Worm (Caenorhabditis elegans): ENCODE data around the gene lron-3.

The lron-3 gene

DNA sequence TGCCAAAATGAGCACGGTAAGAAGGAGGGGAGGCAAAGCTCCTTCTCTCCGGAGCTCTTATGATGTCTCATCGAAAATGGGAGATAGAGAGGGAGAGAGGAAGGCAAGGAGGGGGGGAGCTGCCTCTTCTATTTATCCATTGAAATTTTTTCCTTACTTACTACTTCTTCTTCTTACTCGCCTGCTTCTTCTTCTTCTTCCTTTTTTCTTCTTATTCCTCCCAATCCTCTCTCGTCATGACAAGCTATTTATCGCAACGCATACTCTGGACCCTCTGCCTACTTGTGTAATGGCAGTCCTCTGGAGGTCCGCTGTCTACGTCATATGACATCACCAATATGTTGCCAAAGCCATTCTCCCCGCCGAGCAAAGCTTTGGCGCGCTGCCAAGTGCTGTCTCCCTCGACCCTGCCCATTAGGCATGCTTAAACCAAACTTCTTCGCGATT lies 22.5 kb downstream of the lron-3 start (continued):
- TF ChIP-seq C34F6.9 (tag; optimal IDR thresholded peaks at IDR 0.05) (peak; percentile 74), lin-13 (GFP tag; optimal IDR thresholded peaks at IDR 0.05) (peak; percentile 20), sem-4 (tag; optimal IDR thresholded peaks at IDR 0.05) (peak; percentile 71), unc-55 (GFP tag; optimal IDR thresholded peaks at IDR 0.05) (peak; percentile 87), blmp-1 (tag; optimal IDR thresholded peaks at IDR 0.05; ENCODE audit: insufficient read depth) (no peak), lin-39 (tag; optimal IDR thresholded peaks at IDR 0.05) (peak; percentile 54)

DNA sequence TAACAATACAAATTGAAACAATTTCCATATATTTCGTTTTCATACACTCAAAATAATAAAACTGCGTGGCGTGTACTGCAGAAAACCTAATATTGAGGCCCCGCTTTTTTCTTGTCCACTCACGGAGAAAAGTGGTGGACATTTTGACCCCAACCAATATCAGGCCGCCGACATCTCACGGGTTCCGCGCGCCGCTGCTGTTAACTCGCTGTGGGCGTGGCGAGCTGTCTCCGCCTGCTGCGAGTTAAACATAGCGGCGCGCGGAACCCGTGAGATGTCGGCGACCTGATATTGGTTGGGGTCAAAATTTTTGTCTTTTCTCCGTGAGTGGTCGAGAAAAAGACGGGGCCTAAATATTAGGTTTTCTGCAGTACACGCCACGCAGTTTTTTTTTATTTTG lies 23.9 kb downstream of the lron-3 start:
- peak; percentile 0 for TF ChIP-seq snpc-4 (tag; optimal IDR thresholded peaks at IDR 0.05)

- no peak for TF ChIP-seq ztf-11 (tag; optimal IDR thresholded peaks at IDR 0.05)
- no peak for TF ChIP-seq nhr-6 (tag; optimal IDR thresholded peaks at IDR 0.05)
- TF ChIP-seq lsy-2 (tag; optimal IDR thresholded peaks at IDR 0.05), result peak in 1 of 2 experiments; percentile 3
- no peak for TF ChIP-seq lin-11 (tag; optimal IDR thresholded peaks at IDR 0.05)
- TF ChIP-seq nhr-21 (tag; optimal IDR thresholded peaks at IDR 0.05), result peak; percentile 6
- no peak for TF ChIP-seq ztf-4 (tag; optimal IDR thresholded peaks at IDR 0.05)
Measured at ce11 chrX:15533260-15533659, 24.5 kb downstream of the lron-3 start.

- no peak for TF ChIP-seq nhr-23 (tag; optimal IDR thresholded peaks at IDR 0.05)
- no peak for TF ChIP-seq gmeb-1 (tag; optimal IDR thresholded peaks at IDR 0.05)
- TF ChIP-seq nhr-237 (tag; optimal IDR thresholded peaks at IDR 0.05), result no peak
- TF ChIP-seq ama-1 (optimal IDR thresholded peaks at IDR 0.05), result no peak
- no peak for TF ChIP-seq Y55F3AM.14 (GFP tag; optimal IDR thresholded peaks at IDR 0.05)
- no peak for TF ChIP-seq nhr-10 (tag; optimal IDR thresholded peaks at IDR 0.05)
- no peak for TF ChIP-seq unc-39 (tag; optimal IDR thresholded peaks at IDR 0.05)
- no peak for TF ChIP-seq dmd-4 (tag; optimal IDR thresholded peaks at IDR 0.05)
- TF ChIP-seq zag-1 (tag; optimal IDR thresholded peaks at IDR 0.05), result no peak
- TF ChIP-seq ztf-1 (GFP tag; conservative IDR thresholded peaks at IDR 0.05), result no peak
- TF ChIP-seq mab-5 (tag; optimal IDR thresholded peaks at IDR 0.05), result no peak
- no peak for TF ChIP-seq sem-4 (tag; optimal IDR thresholded peaks at IDR 0.05)
- no peak for TF ChIP-seq snpc-4 (tag; optimal IDR thresholded peaks at IDR 0.05)
- no peak for TF ChIP-seq nhr-21 (tag; optimal IDR thresholded peaks at IDR 0.05)
- no peak for TF ChIP-seq blmp-1 (tag; optimal IDR thresholded peaks at IDR 0.05; ENCODE audit: insufficient read depth)
- no peak for TF ChIP-seq nhr-77 (tag; optimal IDR thresholded peaks at IDR 0.05)
- TF ChIP-seq fos-1 (tag; optimal IDR thresholded peaks at IDR 0.05), result no peak
- no peak for TF ChIP-seq lin-11 (tag; optimal IDR thresholded peaks at IDR 0.05)
- TF ChIP-seq alr-1 (tag; optimal IDR thresholded peaks at IDR 0.05), result no peak
- TF ChIP-seq lin-39 (tag; optimal IDR thresholded peaks at IDR 0.05), result no peak
Measured at ce11 chrX:15528472-15528871, 29.3 kb downstream of the lron-3 start.

- TF ChIP-seq Y55F3AM.14 (GFP tag; optimal IDR thresholded peaks at IDR 0.05) (no peak), elt-1 (tag; optimal IDR thresholded peaks at IDR 0.05) (no peak), elt-3 (tag; optimal IDR thresholded peaks at IDR 0.05) (no peak), lin-39 (tag; optimal IDR thresholded peaks at IDR 0.05) (no peak), ztf-1 (GFP tag; conservative IDR thresholded peaks at IDR 0.05) (no peak), fos-1 (tag; optimal IDR thresholded peaks at IDR 0.05) (no peak), ceh-16 (tag; optimal IDR thresholded peaks at IDR 0.05) (no peak), nhr-6 (tag; optimal IDR thresholded peaks at IDR 0.05) (no peak), crh-2 (tag; optimal IDR thresholded peaks at IDR 0.05) (no peak), C34F6.9 (tag; optimal IDR thresholded peaks at IDR 0.05) (no peak), peb-1 (tag; optimal IDR thresholded peaks at IDR 0.05) (no peak), lin-11 (tag; optimal IDR thresholded peaks at IDR 0.05) (no peak), alr-1 (tag; optimal IDR thresholded peaks at IDR 0.05) (no peak), skn-1 (tag; optimal IDR thresholded peaks at IDR 0.05) (no peak)
Measured at ce11 chrX:15515798-15516197, 42.0 kb downstream of the lron-3 start.

- TF ChIP-seq nhr-77 (tag; optimal IDR thresholded peaks at IDR 0.05) (no peak), zag-1 (tag; optimal IDR thresholded peaks at IDR 0.05) (no peak), sem-4 (tag; optimal IDR thresholded peaks at IDR 0.05) (no peak), unc-55 (GFP tag; optimal IDR thresholded peaks at IDR 0.05) (no peak), mab-5 (tag; optimal IDR thresholded peaks at IDR 0.05) (no peak), ztf-11 (tag; optimal IDR thresholded peaks at IDR 0.05) (no peak), nhr-12 (tag; optimal IDR thresholded peaks at IDR 0.05) (no peak), aly-2 (tag; optimal IDR thresholded peaks at IDR 0.05) (no peak), F13H6.1 (tag; optimal IDR thresholded peaks at IDR 0.05) (no peak), elt-1 (tag; optimal IDR thresholded peaks at IDR 0.05) (no peak)
Measured at ce11 chrX:15514547-15514946, 43.2 kb downstream of the lron-3 start.

Measured in whole organism, L2 larva.